Worm (Caenorhabditis elegans) whole organism, L3 larva: ENCODE results near the gene R07E5.7.

Source experiments
- ZK546.5 ChIP-seq: sonication (generic microtip); optimal IDR thresholded peaks from 2 replicates; lab custom pipeline; 2017; ENCODE audit warnings: missing biosample characterization, missing genetic modification characterization
- aly-2 ChIP-seq: fragments of 150-350 bp; optimal IDR thresholded peaks from 2 replicates; lab custom pipeline; 2014; ENCODE audit warnings: missing biosample characterization, missing genetic modification characterization
- ama-1 ChIP-seq: fragments of 150-350 bp; optimal IDR thresholded peaks from 2 replicates; lab custom pipeline; 2018
- ceh-9 ChIP-seq: sonication (generic microtip); optimal IDR thresholded peaks from 2 replicates; lab custom pipeline; 2018; ENCODE audit warnings: missing biosample characterization, missing genetic modification characterization
- egl-27 ChIP-seq: sonication (generic microtip); optimal IDR thresholded peaks from 4 replicates; lab custom pipeline; 2017; ENCODE audit warnings: missing biosample characterization, missing genetic modification reagents, missing genetic modification characterization
- egl-5 ChIP-seq: fragments of 150-350 bp; optimal IDR thresholded peaks from 2 replicates; lab custom pipeline; 2017; ENCODE audit warnings: missing biosample characterization, missing genetic modification reagents, missing genetic modification characterization, inconsistent platforms
- elt-1 ChIP-seq: fragments of 150-350 bp; optimal IDR thresholded peaks from 2 replicates; lab custom pipeline; 2014; ENCODE audit warnings: missing biosample characterization, missing genetic modification characterization
- elt-2 ChIP-seq: sonication (generic microtip); optimal IDR thresholded peaks from 2 replicates; lab custom pipeline; 2016; ENCODE audit warnings: missing genetic modification reagents, mild to moderate bottlenecking, missing genetic modification characterization, missing compliant biosample characterization
- elt-3 ChIP-seq, 3 experiments: fragments of 150-350 bp in 1 of 3; sonication (generic microtip) in 2 of 3; optimal IDR thresholded peaks; 2 replicates in 2 of 3; 4 replicates in 1 of 3; lab custom pipeline; 2014 to 2017; ENCODE audit warnings: missing biosample characterization in 3 of 3, missing genetic modification characterization in 3 of 3
- fkh-10 ChIP-seq: sonication (generic microtip); optimal IDR thresholded peaks from 2 replicates; lab custom pipeline; 2017; ENCODE audit warnings: missing biosample characterization, missing genetic modification reagents, missing genetic modification characterization
- hmg-11 ChIP-seq: sonication (generic microtip); optimal IDR thresholded peaks from 2 replicates; lab custom pipeline; 2016; ENCODE audit warnings: missing genetic modification characterization, missing compliant biosample characterization
- lin-15B ChIP-seq: fragments of 150-350 bp; optimal IDR thresholded peaks from 2 replicates; lab custom pipeline; 2014; ENCODE audit warnings: missing biosample characterization, missing genetic modification characterization
- lin-39 ChIP-seq: fragments of 150-350 bp; optimal IDR thresholded peaks from 2 replicates; lab custom pipeline; 2018; ENCODE audit warnings: missing biosample characterization, missing genetic modification reagents, missing genetic modification characterization
- nfya-1 ChIP-seq: sonication (generic microtip); optimal IDR thresholded peaks from 2 replicates; lab custom pipeline; 2017; ENCODE audit warnings: missing genetic modification characterization, mild to moderate bottlenecking, missing compliant biosample characterization, antibody characterized with exemption, moderate library complexity; ENCODE audit not compliant: insufficient read depth
- nhr-23 ChIP-seq: fragments of 150-350 bp; optimal IDR thresholded peaks from 2 replicates; lab custom pipeline; 2014; ENCODE audit warnings: missing biosample characterization, missing genetic modification reagents, missing genetic modification characterization
- nhr-237 ChIP-seq: fragments of 150-350 bp; optimal IDR thresholded peaks from 2 replicates; lab custom pipeline; 2014; ENCODE audit warnings: missing biosample characterization, missing genetic modification characterization
- nhr-28 ChIP-seq: fragments of 150-350 bp; optimal IDR thresholded peaks from 2 replicates; lab custom pipeline; 2014; ENCODE audit warnings: missing biosample characterization, missing genetic modification characterization
- nhr-67 ChIP-seq: fragments of 150-350 bp; optimal IDR thresholded peaks from 2 replicates; lab custom pipeline; 2014; ENCODE audit warnings: missing biosample characterization, missing genetic modification characterization
- nhr-76 ChIP-seq: fragments of 150-350 bp; sonication (generic microtip); optimal IDR thresholded peaks from 5 replicates; lab custom pipeline; 2014; ENCODE audit warnings: missing biosample characterization, missing genetic modification characterization
- nhr-77 ChIP-seq: fragments of 150-350 bp; optimal IDR thresholded peaks from 2 replicates; lab custom pipeline; 2014; ENCODE audit warnings: missing biosample characterization, missing genetic modification characterization
- unc-62 ChIP-seq: fragments of 150-350 bp; sonication (generic microtip); optimal IDR thresholded peaks from 4 replicates; lab custom pipeline; 2014; ENCODE audit warnings: missing biosample characterization, missing genetic modification reagents, missing genetic modification characterization
- zag-1 ChIP-seq: fragments of 150-350 bp; optimal IDR thresholded peaks from 2 replicates; lab custom pipeline; 2014; ENCODE audit warnings: missing biosample characterization, missing genetic modification characterization
- ztf-11 ChIP-seq: fragments of 150-350 bp; optimal IDR thresholded peaks from 2 replicates; lab custom pipeline; 2014; ENCODE audit warnings: missing biosample characterization, missing genetic modification characterization

The R07E5.7 gene

DNA sequence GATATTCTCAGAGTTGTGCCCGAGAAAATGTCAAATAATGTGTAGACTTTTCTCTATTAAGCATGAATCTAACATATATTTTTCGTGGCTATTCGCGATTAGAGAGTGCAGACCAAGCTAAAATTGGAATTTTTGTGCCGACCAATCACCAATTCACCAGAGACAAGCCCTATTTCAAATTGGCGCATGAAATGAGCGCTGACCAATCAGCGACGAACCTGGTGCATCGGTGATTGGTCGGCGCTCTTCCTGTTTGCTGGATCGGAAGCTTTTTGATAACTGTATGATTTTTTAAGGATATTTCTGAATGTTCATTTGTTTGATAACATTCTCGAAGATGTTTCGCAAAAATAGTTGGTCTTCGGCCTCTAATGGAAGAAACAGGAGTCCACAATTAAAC is 34.3 kb upstream of the R07E5.7 start:
- TF ChIP-seq nfya-1 (tag; lab: Kevin White, UChicago), result peak; percentile 76
- TF ChIP-seq elt-1 (tag; lab: Kevin White, UChicago), result no peak

DNA sequence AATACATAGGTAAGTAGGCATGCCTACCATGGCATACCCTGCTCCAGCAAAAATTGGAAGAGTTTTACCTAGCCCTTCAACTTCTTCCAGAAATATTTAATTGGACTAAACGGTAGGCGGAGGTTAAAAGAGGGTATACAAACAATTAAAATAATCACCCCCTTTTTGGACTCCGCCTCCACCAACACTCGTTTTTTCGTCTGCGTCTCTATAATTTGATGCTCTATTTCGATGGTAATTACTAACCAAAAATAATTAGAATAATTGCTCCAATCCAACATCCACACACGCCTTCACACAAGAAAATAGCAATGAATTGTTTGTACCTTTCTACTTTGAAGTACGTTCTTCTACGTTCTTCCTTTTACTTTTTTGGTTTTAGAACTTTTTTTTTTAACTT is 33.8 kb upstream of the R07E5.7 start:
- TF ChIP-seq nfya-1 (tag; lab: Kevin White, UChicago), result peak; percentile 7
- peak; percentile 16 for TF ChIP-seq nhr-23 (tag; lab: Kevin White, UChicago)
- TF ChIP-seq elt-1 (tag; lab: Kevin White, UChicago), result no peak

DNA sequence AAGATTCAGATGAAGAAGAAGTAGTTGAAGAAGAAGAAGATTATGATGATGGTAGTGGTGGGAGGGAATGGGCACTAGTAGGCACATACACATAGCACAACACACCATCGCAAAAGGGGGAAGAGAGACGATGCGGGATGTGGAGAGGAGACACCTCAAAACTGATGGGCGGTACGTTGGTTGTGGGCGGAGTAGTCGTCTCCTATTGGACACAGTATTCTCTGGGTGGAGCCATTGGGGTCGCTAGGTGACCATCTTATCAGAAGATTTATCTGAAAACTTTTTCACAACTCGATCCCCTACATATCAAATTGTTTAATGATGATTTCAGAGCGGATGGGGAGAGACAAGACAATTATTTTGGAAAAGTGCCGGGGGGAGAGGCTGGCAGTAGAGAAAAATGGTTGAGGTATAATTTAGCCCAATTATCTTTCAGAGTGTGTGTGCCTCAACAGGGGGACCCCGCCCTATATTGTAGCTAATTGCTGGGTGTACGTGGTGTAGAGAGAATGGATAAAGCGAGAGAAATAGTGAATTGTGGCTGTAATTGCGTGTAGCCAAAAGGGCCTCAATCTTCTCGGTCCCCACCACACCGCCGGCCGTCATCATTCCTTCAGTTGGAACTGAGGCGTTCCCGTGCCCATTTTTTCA is 31.9 kb upstream of the R07E5.7 start:
- peak; percentile 9 for TF ChIP-seq nhr-23 (tag; lab: Kevin White, UChicago)
- peak; percentile 71 for TF ChIP-seq nfya-1 (tag; lab: Kevin White, UChicago)
- no peak for TF ChIP-seq ZK546.5 (tag; lab: Kevin White, UChicago)

DNA sequence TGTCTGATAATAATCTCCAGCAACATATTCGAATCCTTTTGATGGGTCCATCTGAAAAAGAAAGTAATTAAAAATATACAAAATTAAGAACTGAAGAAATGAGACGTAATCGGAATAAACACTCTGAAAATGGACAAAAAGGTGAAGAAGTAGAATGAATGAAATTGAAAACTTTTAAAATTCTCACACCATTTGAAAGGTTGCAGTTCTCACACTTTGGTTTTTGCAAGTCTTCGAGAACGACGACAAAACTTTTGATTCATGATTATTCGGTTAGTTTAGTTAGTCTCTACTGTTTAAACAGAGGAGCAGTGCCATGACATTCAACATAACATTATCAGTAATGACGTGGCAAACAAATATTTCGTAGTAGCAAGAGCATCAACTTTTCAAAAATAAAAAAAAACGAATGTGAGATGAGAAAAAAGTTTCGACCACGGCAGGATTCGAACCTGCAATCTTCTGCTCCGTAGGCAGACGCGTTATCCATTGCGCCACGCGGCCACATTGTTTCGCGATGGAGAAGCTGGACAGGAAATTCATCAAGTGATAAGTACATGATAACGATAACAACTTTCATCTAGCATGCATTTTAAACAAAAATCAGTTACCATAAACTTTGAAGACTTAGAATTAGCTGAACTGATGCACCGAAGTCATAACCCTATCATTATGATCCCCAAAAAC is 31.1 kb upstream of the R07E5.7 start, which contains the start of gene ceh-43:
Gene ceh-43 (minus strand): TSS at position 51 of the 687 bp plus-strand sequence.
- no peak for TF ChIP-seq nhr-77 (tag; lab: Kevin White, UChicago)
- TF ChIP-seq elt-2 (tag; lab: Kevin White, UChicago), result peak; percentile 49
- TF ChIP-seq fkh-10, result no peak

DNA sequence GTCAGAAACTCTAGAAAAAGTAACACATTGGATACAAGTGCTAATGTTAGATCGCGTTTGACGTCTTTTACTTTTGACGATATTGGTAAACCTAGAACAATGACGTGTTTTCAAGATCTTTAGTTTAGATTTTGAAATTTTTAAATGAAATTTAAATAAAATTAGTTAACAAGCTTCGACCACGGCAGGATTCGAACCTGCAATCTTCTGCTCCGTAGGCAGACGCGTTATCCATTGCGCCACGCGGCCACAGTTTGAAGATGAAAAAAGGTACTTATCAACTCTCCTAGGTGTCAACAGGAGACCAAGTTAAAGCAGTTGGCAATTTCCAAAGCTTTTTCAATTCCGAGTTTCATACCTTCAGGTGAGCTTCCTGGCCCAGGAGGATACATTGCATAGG is 30.4 kb upstream of the R07E5.7 start:
- TF ChIP-seq elt-3 (tag; optimal IDR thresholded peaks at IDR 0.05; lab: Kevin White, UChicago) (no peak), nfya-1 (tag; lab: Kevin White, UChicago) (peak; percentile 41)

DNA sequence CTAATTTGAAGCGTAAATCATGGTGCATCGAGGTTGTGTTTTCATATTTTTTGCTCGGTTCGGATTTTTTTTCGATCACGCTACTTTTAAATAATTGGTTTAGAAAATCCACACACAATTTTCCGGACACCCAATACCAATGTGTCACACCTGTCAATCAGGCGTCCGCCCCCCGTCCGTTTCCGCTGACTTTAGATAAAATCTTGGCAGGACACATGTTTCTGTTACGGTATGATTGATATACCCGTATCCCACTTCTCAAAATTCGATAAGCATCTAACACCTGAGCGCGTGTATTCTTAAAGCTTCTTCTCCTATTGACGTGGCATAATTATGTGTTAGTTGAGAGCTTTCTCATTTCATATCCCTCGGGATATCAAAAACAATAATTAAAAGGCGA is 29.1 kb upstream of the R07E5.7 start:
- no peak for TF ChIP-seq lin-39 (tag; lab: Kevin White, UChicago)
- no peak for TF ChIP-seq unc-62
- no peak for TF ChIP-seq ceh-9 (tag; lab: Kevin White, UChicago)
- TF ChIP-seq nhr-67 (tag; lab: Kevin White, UChicago), result no peak
- no peak for TF ChIP-seq nhr-76
- no peak for TF ChIP-seq aly-2 (tag; lab: Kevin White, UChicago)
- TF ChIP-seq, all 47 proteins: peak for 0

DNA sequence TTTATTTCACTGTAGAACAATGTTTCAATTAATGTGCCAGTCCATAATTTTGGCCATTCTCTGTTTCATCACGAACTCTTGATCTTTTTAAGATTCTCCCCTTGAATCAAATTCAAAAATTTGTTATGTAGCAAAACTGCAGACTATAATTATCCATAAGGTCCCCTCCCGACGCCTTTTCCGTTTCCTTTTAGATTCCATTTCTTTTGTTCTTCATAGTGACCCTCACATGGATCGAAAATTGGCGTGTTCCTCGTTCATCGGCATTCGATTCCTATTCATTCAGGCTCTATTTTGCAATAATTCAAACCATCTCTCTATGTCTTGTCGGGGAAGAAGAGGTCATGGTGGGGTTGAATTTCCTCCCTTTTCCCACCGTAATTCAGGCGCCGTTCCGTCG is 25.5 kb upstream of the R07E5.7 start:
- no peak for TF ChIP-seq ceh-9 (tag; lab: Kevin White, UChicago)
- TF ChIP-seq egl-27 (tag; lab: Kevin White, UChicago), result no peak
- TF ChIP-seq hmg-11 (tag; lab: Kevin White, UChicago), result no peak

DNA sequence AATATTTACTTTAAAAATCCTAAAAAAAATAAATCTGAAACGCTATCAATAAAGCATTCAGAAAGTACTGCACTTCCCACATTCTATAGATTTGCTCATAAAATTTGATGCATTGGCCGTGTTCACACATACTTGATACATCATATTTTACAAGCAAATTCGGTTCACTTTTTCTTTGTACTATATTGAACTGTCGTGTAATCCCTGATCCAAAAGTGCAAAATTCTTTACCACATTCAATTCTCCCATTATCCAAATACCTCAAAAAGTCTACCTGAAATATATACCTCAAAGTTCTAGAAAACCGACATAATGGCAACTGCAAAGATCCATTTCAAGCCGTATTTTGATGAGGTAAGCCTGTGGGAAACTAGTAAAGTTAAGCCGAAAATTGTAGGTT is 22.8 kb upstream of the R07E5.7 start, which contains the start of gene nex-3:
Gene nex-3 (plus strand): TSS at position 301 of the 400 bp plus-strand sequence.
- no peak for TF ChIP-seq nhr-76
- no peak for TF ChIP-seq nhr-28 (tag; lab: Kevin White, UChicago)
- no peak for TF ChIP-seq lin-15B
- TF ChIP-seq ama-1 (lab: Kevin White, UChicago), result no peak
- no peak for TF ChIP-seq unc-62
- TF ChIP-seq nhr-67 (tag; lab: Kevin White, UChicago), result no peak
- no peak for TF ChIP-seq nhr-237 (tag; lab: Kevin White, UChicago)
- no peak for TF ChIP-seq ztf-11
- no peak for TF ChIP-seq egl-5 (tag; lab: Kevin White, UChicago)
- no peak for TF ChIP-seq zag-1 (tag; lab: Kevin White, UChicago)
- TF ChIP-seq, all 47 proteins: peak for 0
